Worm (Caenorhabditis elegans) whole organism, L1 larva: ENCODE results near the gene C03A3.9.

ENCODE experiments used
- hpl-2 ChIP-seq: fragments of 150-350 bp; optimal IDR thresholded peaks from 2 replicates; lab custom pipeline; 2014; ENCODE audit warnings: missing biosample characterization, missing genetic modification reagents, missing genetic modification characterization
- nhr-12 ChIP-seq: sonication (generic microtip); optimal IDR thresholded peaks from 2 replicates; lab custom pipeline; 2017; ENCODE audit warnings: missing biosample characterization, missing genetic modification characterization

ce11 chrX:11222597-11223218 is 44.1 kb upstream of the C03A3.9 start, which contains the start of gene C34F6.9:
- TF ChIP-seq hpl-2 (GFP tag; lab: Kevin White, UChicago) (no peak), nhr-12 (tag; lab: Kevin White, UChicago) (no peak)
